Worm (Caenorhabditis elegans) whole organism, L3 larva: ENCODE results near the gene alkb-7.
"Not testable (repeated sequence)": the region's sequence is repeated elsewhere in the genome, so short reads cannot be mapped to it uniquely, and the experiment has no call there.

Experiments
- ZK546.5 ChIP-seq: sonication (generic microtip); optimal IDR thresholded peaks from 2 replicates; lab custom pipeline; 2017; ENCODE audit warnings: missing biosample characterization, missing genetic modification characterization
- aly-2 ChIP-seq: fragments of 150-350 bp; optimal IDR thresholded peaks from 2 replicates; lab custom pipeline; 2014; ENCODE audit warnings: missing biosample characterization, missing genetic modification characterization
- ama-1 ChIP-seq: fragments of 150-350 bp; optimal IDR thresholded peaks from 2 replicates; lab custom pipeline; 2018
- ceh-16 ChIP-seq: sonication (generic microtip); optimal IDR thresholded peaks from 2 replicates; lab custom pipeline; 2017; ENCODE audit warnings: missing biosample characterization, missing genetic modification characterization
- ceh-28 ChIP-seq: fragments of 150-350 bp; optimal IDR thresholded peaks from 2 replicates; lab custom pipeline; 2014; ENCODE audit warnings: missing biosample characterization, missing genetic modification reagents, missing genetic modification characterization
- ceh-82 ChIP-seq: fragments of 150-350 bp; optimal IDR thresholded peaks from 2 replicates; lab custom pipeline; 2014; ENCODE audit warnings: missing biosample characterization, missing genetic modification characterization
- ceh-9 ChIP-seq: sonication (generic microtip); optimal IDR thresholded peaks from 2 replicates; lab custom pipeline; 2018; ENCODE audit warnings: missing biosample characterization, missing genetic modification characterization
- egl-5 ChIP-seq: fragments of 150-350 bp; optimal IDR thresholded peaks from 2 replicates; lab custom pipeline; 2017; ENCODE audit warnings: missing biosample characterization, missing genetic modification reagents, missing genetic modification characterization, inconsistent platforms
- elt-2 ChIP-seq: sonication (generic microtip); optimal IDR thresholded peaks from 2 replicates; lab custom pipeline; 2016; ENCODE audit warnings: missing genetic modification reagents, mild to moderate bottlenecking, missing genetic modification characterization, missing compliant biosample characterization
- eor-1 ChIP-seq, 2 experiments: fragments of 150-350 bp; optimal IDR thresholded peaks; 2 replicates each; lab custom pipeline; 2014 to 2018; ENCODE audit warnings: missing biosample characterization in 2 of 2, missing genetic modification characterization in 2 of 2
- fkh-10 ChIP-seq: sonication (generic microtip); optimal IDR thresholded peaks from 2 replicates; lab custom pipeline; 2017; ENCODE audit warnings: missing biosample characterization, missing genetic modification reagents, missing genetic modification characterization
- fkh-2 ChIP-seq: fragments of 150-350 bp; optimal IDR thresholded peaks from 2 replicates; lab custom pipeline; 2014; ENCODE audit warnings: missing biosample characterization, missing genetic modification reagents, missing genetic modification characterization
- hmg-11 ChIP-seq: sonication (generic microtip); optimal IDR thresholded peaks from 2 replicates; lab custom pipeline; 2016; ENCODE audit warnings: missing genetic modification characterization, missing compliant biosample characterization
- jun-1 ChIP-seq: fragments of 150-350 bp; optimal IDR thresholded peaks from 2 replicates; lab custom pipeline; 2014; ENCODE audit warnings: missing biosample characterization, missing genetic modification reagents, missing genetic modification characterization
- lin-15B ChIP-seq: fragments of 150-350 bp; optimal IDR thresholded peaks from 2 replicates; lab custom pipeline; 2014; ENCODE audit warnings: missing biosample characterization, missing genetic modification characterization
- lin-39 ChIP-seq: fragments of 150-350 bp; optimal IDR thresholded peaks from 2 replicates; lab custom pipeline; 2018; ENCODE audit warnings: missing biosample characterization, missing genetic modification reagents, missing genetic modification characterization
- mml-1 ChIP-seq: fragments of 150-350 bp; sonication (generic microtip); optimal IDR thresholded peaks from 3 replicates; lab custom pipeline; 2014; ENCODE audit warnings: missing biosample characterization, missing genetic modification characterization
- nfya-1 ChIP-seq: sonication (generic microtip); optimal IDR thresholded peaks from 2 replicates; lab custom pipeline; 2017; ENCODE audit warnings: missing genetic modification characterization, mild to moderate bottlenecking, missing compliant biosample characterization, antibody characterized with exemption, moderate library complexity; ENCODE audit not compliant: insufficient read depth
- nhr-23 ChIP-seq: fragments of 150-350 bp; optimal IDR thresholded peaks from 2 replicates; lab custom pipeline; 2014; ENCODE audit warnings: missing biosample characterization, missing genetic modification reagents, missing genetic modification characterization
- nhr-25 ChIP-seq: sonication (generic microtip); optimal IDR thresholded peaks from 2 replicates; lab custom pipeline; 2017; ENCODE audit warnings: missing biosample characterization, missing genetic modification characterization
- nhr-28 ChIP-seq: fragments of 150-350 bp; optimal IDR thresholded peaks from 2 replicates; lab custom pipeline; 2014; ENCODE audit warnings: missing biosample characterization, missing genetic modification characterization
- nhr-67 ChIP-seq: fragments of 150-350 bp; optimal IDR thresholded peaks from 2 replicates; lab custom pipeline; 2014; ENCODE audit warnings: missing biosample characterization, missing genetic modification characterization
- nhr-77 ChIP-seq: fragments of 150-350 bp; optimal IDR thresholded peaks from 2 replicates; lab custom pipeline; 2014; ENCODE audit warnings: missing biosample characterization, missing genetic modification characterization
- pha-4 ChIP-seq: fragments of 150-350 bp; optimal IDR thresholded peaks from 2 replicates; lab custom pipeline; 2014; ENCODE audit warnings: missing biosample characterization, missing genetic modification reagents, missing genetic modification characterization
- sea-2 ChIP-seq: fragments of 150-350 bp; sonication (generic microtip); optimal IDR thresholded peaks from 4 replicates; lab custom pipeline; 2014; ENCODE audit warnings: missing biosample characterization, missing genetic modification reagents, missing genetic modification characterization
- skn-1 ChIP-seq: fragments of 150-350 bp; optimal IDR thresholded peaks from 2 replicates; lab custom pipeline; 2014; ENCODE audit warnings: missing biosample characterization, missing genetic modification characterization
- snpc-4 ChIP-seq: fragments of 150-350 bp; optimal IDR thresholded peaks from 2 replicates; lab custom pipeline; 2014; ENCODE audit warnings: missing biosample characterization, missing genetic modification characterization
- tbx-2 ChIP-seq: sonication (generic microtip); optimal IDR thresholded peaks from 2 replicates; lab custom pipeline; 2016; ENCODE audit warnings: mild to moderate bottlenecking, missing genetic modification characterization, missing compliant biosample characterization
- ztf-11 ChIP-seq: fragments of 150-350 bp; optimal IDR thresholded peaks from 2 replicates; lab custom pipeline; 2014; ENCODE audit warnings: missing biosample characterization, missing genetic modification characterization

Gene alkb-7

DNA sequence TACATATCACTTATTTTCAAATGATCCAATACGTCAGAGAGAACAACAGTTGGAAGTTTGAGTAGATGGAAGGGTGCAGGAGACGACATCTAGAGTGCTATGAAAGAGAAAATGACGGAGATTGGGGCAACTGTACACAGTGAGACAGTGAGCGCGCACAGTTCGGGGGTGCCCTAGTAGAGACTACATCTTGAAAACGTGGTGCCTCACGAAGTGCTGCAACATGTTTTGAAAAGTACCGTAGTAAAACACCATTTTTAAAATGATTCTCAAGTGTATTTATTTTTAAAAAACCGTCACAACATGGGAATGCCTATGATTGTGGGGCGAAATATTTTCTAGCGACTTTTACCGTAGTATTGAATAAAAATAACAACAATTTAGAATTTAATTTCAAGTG is 34.2 kb downstream of the alkb-7 start, which contains the start of gene Y46G5A.39:
Y46G5A.39 (minus strand) TSS at position 101 of the 400 bp plus-strand sequence.
- TF ChIP-seq skn-1, ztf-11, ceh-28 (tag; lab: Kevin White, UChicago): not testable (repeated sequence)

DNA sequence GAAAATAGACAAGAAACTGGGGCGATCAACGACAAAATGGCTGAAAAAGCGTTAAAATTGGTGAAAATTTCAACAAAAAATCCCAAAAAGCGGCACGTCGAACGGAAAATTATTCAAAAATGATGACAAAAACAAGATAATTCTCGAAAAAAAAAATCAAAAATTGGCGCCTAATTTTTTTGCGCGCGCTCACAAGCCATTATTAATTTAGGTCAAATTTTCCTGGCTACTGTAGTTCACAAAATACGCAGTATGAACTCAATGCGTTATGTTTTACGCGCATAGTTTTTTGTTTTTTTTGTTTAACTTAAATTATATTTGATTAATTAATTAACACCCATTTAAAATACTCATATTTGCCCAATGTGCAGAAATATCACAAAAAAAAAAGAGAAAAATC is 48.6 kb downstream of the alkb-7 start:
- TF ChIP-seq fkh-2 (tag; lab: Kevin White, UChicago) = no peak
- no peak for TF ChIP-seq nhr-77
- TF ChIP-seq ceh-82 = no peak
- TF ChIP-seq ceh-16 (tag; lab: Kevin White, UChicago) = no peak
- no peak for TF ChIP-seq fkh-10
- no peak for TF ChIP-seq aly-2 (tag; lab: Kevin White, UChicago)
- no peak for TF ChIP-seq skn-1 (tag; lab: Kevin White, UChicago)
- TF ChIP-seq nhr-28 = no peak
- TF ChIP-seq hmg-11 (tag; lab: Kevin White, UChicago) = no peak
- no peak for TF ChIP-seq egl-5 (tag; lab: Kevin White, UChicago)
- TF ChIP-seq lin-39 (tag; lab: Kevin White, UChicago) = no peak
- TF ChIP-seq jun-1 (tag; lab: Kevin White, UChicago) = no peak
- TF ChIP-seq tbx-2 = no peak
- TF ChIP-seq nfya-1 (tag; lab: Kevin White, UChicago) = no peak
- TF ChIP-seq ZK546.5 (tag; lab: Kevin White, UChicago) = no peak
- TF ChIP-seq ama-1 (lab: Kevin White, UChicago) = no peak
- no peak for TF ChIP-seq nhr-25 (tag; lab: Kevin White, UChicago)
- TF ChIP-seq ceh-9 (tag; lab: Kevin White, UChicago) = no peak
- TF ChIP-seq nhr-23 (tag; lab: Kevin White, UChicago) = no peak
- no peak for TF ChIP-seq nhr-67 (tag; lab: Kevin White, UChicago)

DNA sequence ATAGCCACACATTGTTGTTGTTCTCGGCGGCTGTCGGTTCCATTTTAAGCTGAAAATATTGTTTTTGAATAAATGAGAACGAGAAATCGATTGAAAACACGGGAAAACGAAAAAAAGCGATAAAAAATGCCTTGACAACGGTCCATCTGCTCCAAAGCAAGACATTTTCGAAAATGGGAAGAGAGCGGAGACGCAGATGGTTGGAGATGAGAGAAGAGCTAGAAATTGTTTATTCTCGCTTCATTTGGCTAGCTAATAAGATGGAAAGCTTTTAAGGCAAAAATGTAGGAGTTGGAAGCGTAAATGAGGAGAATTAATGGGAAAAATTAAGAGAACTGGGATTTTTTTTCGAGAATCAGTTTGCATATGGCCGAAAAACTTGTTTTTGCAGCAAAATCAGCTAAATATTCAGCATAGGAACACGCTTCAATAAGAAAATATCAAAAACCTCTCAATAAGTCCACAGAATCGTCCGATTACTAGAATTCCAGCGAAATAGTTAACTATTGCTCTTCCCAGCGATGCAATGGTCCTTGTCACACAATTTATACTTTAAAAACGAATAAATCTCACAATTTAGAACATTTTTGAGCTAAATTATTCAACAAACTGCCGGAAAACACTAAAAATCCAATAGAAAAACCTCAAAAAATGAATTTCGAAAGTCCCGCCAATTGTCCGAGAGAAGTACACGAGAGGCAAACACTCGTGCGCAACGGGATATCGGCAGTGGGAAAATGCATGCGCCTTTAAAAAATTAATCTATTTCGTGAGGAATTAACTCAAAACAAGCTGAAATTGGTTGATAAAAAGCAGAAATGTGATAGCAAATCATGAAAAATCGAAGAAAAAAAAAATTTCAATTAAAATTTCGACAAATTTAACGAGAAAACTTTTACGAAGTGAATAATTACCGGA is 49.4 kb downstream of the alkb-7 start, which contains the start of gene pisy-1:
pisy-1 (minus strand) TSS at position 51 of the 918 bp plus-strand sequence.
- TF ChIP-seq snpc-4 (tag; lab: Kevin White, UChicago) (peak; percentile 48), hmg-11 (tag; lab: Kevin White, UChicago) (peak; percentile 55), nhr-25 (tag; lab: Kevin White, UChicago) (peak; percentile 4), egl-5 (tag; lab: Kevin White, UChicago) (peak; percentile 46), elt-2 (tag; lab: Kevin White, UChicago) (peak; percentile 4), eor-1 (tag; optimal IDR thresholded peaks at IDR 0.05; lab: Kevin White, UChicago) (no peak), mml-1 (tag; lab: Kevin White, UChicago) (no peak), pha-4 (tag; lab: Kevin White, UChicago) (peak; percentile 76), lin-39 (tag; lab: Kevin White, UChicago) (peak; percentile 49), sea-2 (GFP tag; lab: Kevin White, UChicago) (no peak), ceh-28 (tag; lab: Kevin White, UChicago) (no peak), lin-15B (tag; lab: Kevin White, UChicago) (peak; percentile 77)

DNA sequence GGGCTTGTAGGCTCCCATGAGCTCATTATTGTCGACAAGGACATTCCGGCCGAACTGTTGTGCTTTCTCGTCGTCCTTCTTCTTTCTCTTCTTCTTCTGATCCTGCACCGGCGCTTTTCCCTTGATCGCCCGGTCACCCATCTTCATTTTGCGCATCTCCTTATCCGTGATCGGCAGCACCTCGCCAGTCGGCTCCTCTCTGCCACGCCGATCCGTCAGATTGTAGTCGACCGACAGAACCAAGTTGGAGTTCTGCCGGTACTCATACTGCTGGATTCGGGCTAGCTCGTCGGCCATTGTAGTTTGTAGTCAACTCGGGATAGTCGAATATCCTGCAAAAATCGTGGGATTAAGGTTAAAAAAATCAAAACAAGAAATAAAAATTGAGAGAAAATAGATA is 51.4 kb downstream of the alkb-7 start, which contains the start of gene snrp-200:
snrp-200 (minus strand) TSS at position 332 of the 400 bp plus-strand sequence.
- TF ChIP-seq tbx-2 = no peak
- TF ChIP-seq, all 47 proteins: peak for 0
